Worm (Caenorhabditis elegans) whole organism, late embryonic: ENCODE results near the gene C10E2.5.
A peak's percentile ranks its signal among the peaks of the same experiment; 100 is the strongest.

Experiments used
- C08G9.2 ChIP-seq: sonication (generic microtip); optimal IDR thresholded peaks from 2 replicates; lab custom pipeline; 2016; ENCODE audit warnings: mild to moderate bottlenecking, missing genetic modification characterization, moderate library complexity, missing compliant biosample characterization
- C38D4.7 ChIP-seq: fragments of 200-800 bp; sonication (Bioruptor generic); optimal IDR thresholded peaks from 2 replicates; lab custom pipeline; 2018; ENCODE audit warnings: mild to moderate bottlenecking, missing genetic modification characterization, moderate library complexity, missing compliant biosample characterization
- F13H6.1 ChIP-seq: sonication (generic microtip); optimal IDR thresholded peaks from 2 replicates; lab custom pipeline; 2016; ENCODE audit warnings: missing genetic modification characterization, missing compliant biosample characterization
- K02D7.2 ChIP-seq: sonication (generic microtip); optimal IDR thresholded peaks from 2 replicates; lab custom pipeline; 2017; ENCODE audit warnings: mild to moderate bottlenecking, missing genetic modification characterization, missing compliant biosample characterization
- K09A11.1 ChIP-seq: sonication (generic microtip); optimal IDR thresholded peaks from 2 replicates; lab custom pipeline; 2017; ENCODE audit warnings: antibody characterized with exemption, mild to moderate bottlenecking, missing genetic modification characterization, missing compliant biosample characterization; ENCODE audit not compliant: insufficient read depth
- T23F11.4 ChIP-seq: fragments of 200-800 bp; sonication (Bioruptor generic); optimal IDR thresholded peaks from 2 replicates; lab custom pipeline; 2018; ENCODE audit warnings: mild to moderate bottlenecking, missing genetic modification characterization, missing compliant biosample characterization
- Y22D7AL.16 ChIP-seq: sonication (generic microtip); optimal IDR thresholded peaks from 2 replicates; lab custom pipeline; 2016; ENCODE audit warnings: missing genetic modification characterization, missing compliant biosample characterization
- ahr-1 ChIP-seq: sonication (generic microtip); optimal IDR thresholded peaks from 2 replicates; lab custom pipeline; 2016; ENCODE audit warnings: missing genetic modification characterization, missing compliant biosample characterization
- ama-1 ChIP-seq: fragments of 150-350 bp; optimal IDR thresholded peaks from 2 replicates; lab custom pipeline; 2014
- ceh-14 ChIP-seq: sonication (generic microtip); optimal IDR thresholded peaks from 2 replicates; lab custom pipeline; 2016; ENCODE audit warnings: missing genotype, missing genetic modification characterization, missing compliant biosample characterization
- ceh-2 ChIP-seq: sonication (generic microtip); optimal IDR thresholded peaks from 2 replicates; lab custom pipeline; 2016; ENCODE audit warnings: missing genotype, missing genetic modification characterization, missing compliant biosample characterization
- ceh-22 ChIP-seq: sonication (generic microtip); optimal IDR thresholded peaks from 2 replicates; lab custom pipeline; 2017; ENCODE audit warnings: missing biosample characterization, missing genetic modification characterization
- ceh-24 ChIP-seq: sonication (generic microtip); optimal IDR thresholded peaks from 2 replicates; lab custom pipeline; 2016; ENCODE audit warnings: mild to moderate bottlenecking, missing genetic modification characterization, missing compliant biosample characterization
- ceh-30 ChIP-seq: fragments of 150-350 bp; optimal IDR thresholded peaks from 2 replicates; lab custom pipeline; 2014; ENCODE audit warnings: missing biosample characterization, missing genetic modification characterization
- ceh-31 ChIP-seq: sonication (generic microtip); optimal IDR thresholded peaks from 2 replicates; lab custom pipeline; 2016; ENCODE audit warnings: missing genetic modification characterization, missing compliant biosample characterization
- ceh-34 ChIP-seq: sonication (generic microtip); optimal IDR thresholded peaks from 2 replicates; lab custom pipeline; 2016; ENCODE audit warnings: mild to moderate bottlenecking, missing genetic modification characterization, missing compliant biosample characterization
- ceh-45 ChIP-seq: fragments of 200-800 bp; sonication (Bioruptor generic); IDR thresholded peaks from 2 replicates; pipeline ENCODE4 v1.3.6; 2022; ENCODE audit warnings: missing genetic modification reagents, missing genetic modification characterization, missing compliant biosample characterization
- ceh-48 ChIP-seq: sonication (generic microtip); optimal IDR thresholded peaks from 2 replicates; lab custom pipeline; 2016; ENCODE audit warnings: missing genetic modification characterization, inconsistent platforms, missing compliant biosample characterization
- ceh-9 ChIP-seq: sonication (generic microtip); optimal IDR thresholded peaks from 2 replicates; lab custom pipeline; 2016; ENCODE audit warnings: mild to moderate bottlenecking, missing genetic modification characterization, inconsistent platforms, missing compliant biosample characterization
- che-1 ChIP-seq: sonication (generic microtip); optimal IDR thresholded peaks from 2 replicates; lab custom pipeline; 2016; ENCODE audit warnings: mild to moderate bottlenecking, missing genetic modification characterization, missing compliant biosample characterization
- dmd-4 ChIP-seq: sonication (generic microtip); optimal IDR thresholded peaks from 2 replicates; lab custom pipeline; 2016; ENCODE audit warnings: borderline replicate concordance, missing genetic modification characterization, missing compliant biosample characterization
- dve-1 ChIP-seq: sonication (generic microtip); optimal IDR thresholded peaks from 2 replicates; lab custom pipeline; 2017; ENCODE audit warnings: antibody characterized with exemption, mild to moderate bottlenecking, missing genetic modification characterization, missing compliant biosample characterization
- elt-2 ChIP-seq: sonication (generic microtip); optimal IDR thresholded peaks from 2 replicates; lab custom pipeline; 2016; ENCODE audit warnings: missing genetic modification reagents, missing genetic modification characterization, missing compliant biosample characterization
- eyg-1 ChIP-seq: sonication (generic microtip); optimal IDR thresholded peaks from 2 replicates; lab custom pipeline; 2016; ENCODE audit warnings: missing genotype, missing genetic modification characterization, missing compliant biosample characterization
- fkh-10 ChIP-seq: fragments of 150-350 bp; optimal IDR thresholded peaks from 2 replicates; lab custom pipeline; 2014; ENCODE audit warnings: missing biosample characterization, missing genetic modification reagents, missing genetic modification characterization
- fkh-6 ChIP-seq: sonication (generic microtip); optimal IDR thresholded peaks from 2 replicates; lab custom pipeline; 2016; ENCODE audit warnings: missing genetic modification characterization, missing compliant biosample characterization
- gmeb-2 ChIP-seq: sonication (generic microtip); optimal IDR thresholded peaks from 2 replicates; lab custom pipeline; 2016; ENCODE audit warnings: missing genetic modification characterization, inconsistent platforms, missing compliant biosample characterization
- hlh-13 ChIP-seq: fragments of 200-800 bp; sonication (Bioruptor generic); optimal IDR thresholded peaks from 2 replicates; lab custom pipeline; 2018; ENCODE audit warnings: mild to moderate bottlenecking, missing genetic modification characterization, missing compliant biosample characterization
- hlh-30 ChIP-seq: sonication (generic microtip); optimal IDR thresholded peaks from 2 replicates; lab custom pipeline; 2017; ENCODE audit warnings: antibody characterized with exemption, missing genetic modification characterization, missing compliant biosample characterization; ENCODE audit not compliant: insufficient read depth
- hlh-6 ChIP-seq: sonication (generic microtip); optimal IDR thresholded peaks from 2 replicates; lab custom pipeline; 2016; ENCODE audit warnings: missing genotype, missing genetic modification characterization, missing compliant biosample characterization
- hlh-8 ChIP-seq: sonication (generic microtip); optimal IDR thresholded peaks from 2 replicates; lab custom pipeline; 2016; ENCODE audit warnings: missing genotype, missing genetic modification characterization, missing compliant biosample characterization
- lim-6 ChIP-seq: sonication (generic microtip); optimal IDR thresholded peaks from 2 replicates; lab custom pipeline; 2016; ENCODE audit warnings: missing genetic modification characterization, missing compliant biosample characterization
- lin-11 ChIP-seq: fragments of 200-800 bp; sonication (Bioruptor generic); optimal IDR thresholded peaks from 2 replicates; lab custom pipeline; 2018; ENCODE audit warnings: mild to moderate bottlenecking, missing genetic modification characterization, missing compliant biosample characterization
- madf-2 ChIP-seq: sonication (generic microtip); optimal IDR thresholded peaks from 2 replicates; lab custom pipeline; 2017; ENCODE audit warnings: missing genetic modification characterization, missing compliant biosample characterization
- mec-3 ChIP-seq: sonication (generic microtip); optimal IDR thresholded peaks from 2 replicates; lab custom pipeline; 2016; ENCODE audit warnings: borderline replicate concordance, missing genetic modification characterization, missing compliant biosample characterization
- nfya-1 ChIP-seq: sonication (generic microtip); optimal IDR thresholded peaks from 2 replicates; lab custom pipeline; 2017; ENCODE audit warnings: missing genetic modification characterization, mild to moderate bottlenecking, missing compliant biosample characterization, antibody characterized with exemption, moderate library complexity
- nhr-11 ChIP-seq: fragments of 150-350 bp; optimal IDR thresholded peaks from 2 replicates; lab custom pipeline; 2014; ENCODE audit warnings: missing biosample characterization, missing genetic modification characterization
- nhr-232 ChIP-seq: sonication (generic microtip); optimal IDR thresholded peaks from 2 replicates; lab custom pipeline; 2016; ENCODE audit warnings: missing genetic modification characterization, missing compliant biosample characterization
- npax-4 ChIP-seq: sonication (generic microtip); optimal IDR thresholded peaks from 2 replicates; lab custom pipeline; 2016; ENCODE audit warnings: missing genetic modification characterization, missing compliant biosample characterization
- pag-3 ChIP-seq: sonication (generic microtip); optimal IDR thresholded peaks from 2 replicates; lab custom pipeline; 2016; ENCODE audit warnings: missing compliant biosample characterization, missing genetic modification characterization, borderline replicate concordance
- pat-9 ChIP-seq: fragments of 200-800 bp; sonication (Bioruptor generic); optimal IDR thresholded peaks from 2 replicates; lab custom pipeline; 2018; ENCODE audit warnings: mild to moderate bottlenecking, missing genetic modification characterization, moderate library complexity, missing compliant biosample characterization
- pax-1 ChIP-seq: fragments of 150-350 bp; optimal IDR thresholded peaks from 2 replicates; lab custom pipeline; 2014; ENCODE audit warnings: missing biosample characterization, missing genetic modification characterization
- pha-2 ChIP-seq: sonication (generic microtip); optimal IDR thresholded peaks from 2 replicates; lab custom pipeline; 2017; ENCODE audit warnings: mild to moderate bottlenecking, missing genetic modification characterization, missing compliant biosample characterization
- pha-4 ChIP-seq: fragments of 150-350 bp; optimal IDR thresholded peaks from 2 replicates; lab custom pipeline; 2018; ENCODE audit warnings: missing biosample characterization, missing genetic modification reagents, missing genetic modification characterization
- pqm-1 ChIP-seq: sonication (generic microtip); optimal IDR thresholded peaks from 2 replicates; lab custom pipeline; 2016; ENCODE audit warnings: missing genetic modification characterization, missing compliant biosample characterization
- rnt-1 ChIP-seq: sonication (generic microtip); optimal IDR thresholded peaks from 2 replicates; lab custom pipeline; 2016; ENCODE audit warnings: missing genetic modification characterization, missing compliant biosample characterization
- sox-4 ChIP-seq: sonication (generic microtip); optimal IDR thresholded peaks from 2 replicates; lab custom pipeline; 2017; ENCODE audit warnings: mild to moderate bottlenecking, missing genetic modification characterization, inconsistent platforms, missing compliant biosample characterization
- syd-9 ChIP-seq: sonication (generic microtip); optimal IDR thresholded peaks from 2 replicates; lab custom pipeline; 2016; ENCODE audit warnings: mild to moderate bottlenecking, missing genetic modification characterization, moderate library complexity, missing compliant biosample characterization
- tbx-2 ChIP-seq: sonication (generic microtip); optimal IDR thresholded peaks from 2 replicates; lab custom pipeline; 2016; ENCODE audit warnings: missing genetic modification characterization, missing compliant biosample characterization
- ttx-3 ChIP-seq: sonication (generic microtip); optimal IDR thresholded peaks from 2 replicates; lab custom pipeline; 2016; ENCODE audit warnings: missing genetic modification reagents, missing genetic modification characterization, missing compliant biosample characterization
- unc-42 ChIP-seq: sonication (generic microtip); optimal IDR thresholded peaks from 2 replicates; lab custom pipeline; 2016; ENCODE audit warnings: missing genotype, missing genetic modification characterization, missing compliant biosample characterization
- unc-55 ChIP-seq: sonication (generic microtip); optimal IDR thresholded peaks from 2 replicates; lab custom pipeline; 2017; ENCODE audit warnings: missing biosample characterization, missing genetic modification reagents, missing genetic modification characterization
- unc-86 ChIP-seq: sonication (generic microtip); optimal IDR thresholded peaks from 2 replicates; lab custom pipeline; 2016; ENCODE audit warnings: missing genetic modification characterization, missing compliant biosample characterization
- zip-5 ChIP-seq: sonication (generic microtip); optimal IDR thresholded peaks from 2 replicates; lab custom pipeline; 2016; ENCODE audit warnings: missing genetic modification characterization, missing compliant biosample characterization
- ztf-16 ChIP-seq: sonication (generic microtip); optimal IDR thresholded peaks from 2 replicates; lab custom pipeline; 2017; ENCODE audit warnings: missing genetic modification characterization, missing compliant biosample characterization

C10E2.5 gene

DNA sequence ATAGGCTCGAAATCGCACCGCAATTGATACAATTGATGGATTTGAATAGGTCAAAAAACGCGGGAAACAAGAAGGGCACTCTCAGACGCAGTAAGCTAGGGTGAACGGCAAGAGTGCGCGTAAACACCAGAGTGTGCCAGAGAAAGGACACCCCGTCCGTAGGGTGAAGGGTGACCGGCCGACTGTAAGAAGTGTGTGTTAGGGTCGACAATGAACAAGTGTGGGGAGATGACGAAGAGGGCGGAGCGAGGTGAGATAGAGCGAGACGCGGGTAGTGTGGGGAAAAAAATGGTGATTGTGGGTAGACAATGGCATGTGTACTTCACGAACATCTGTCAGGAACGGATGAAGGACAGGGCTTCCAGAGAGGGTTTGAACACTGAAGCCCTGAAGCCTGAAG is 16.5 kb upstream of the C10E2.5 start:
- no peak for TF ChIP-seq zip-5 (tag; lab: Kevin White, UChicago)
- TF ChIP-seq mec-3 (tag; lab: Kevin White, UChicago): peak; percentile 19
- no peak for TF ChIP-seq ceh-45
- TF ChIP-seq pax-1 (tag; lab: Kevin White, UChicago): no peak
- TF ChIP-seq ceh-31 (tag; lab: Kevin White, UChicago): peak; percentile 38
- no peak for TF ChIP-seq pqm-1 (tag; lab: Kevin White, UChicago)
- no peak for TF ChIP-seq sox-4 (tag; lab: Kevin White, UChicago)
- no peak for TF ChIP-seq F13H6.1 (tag; lab: Kevin White, UChicago)
- no peak for TF ChIP-seq fkh-6 (tag; lab: Kevin White, UChicago)
- TF ChIP-seq pat-9 (tag; lab: Kevin White, UChicago): no peak
- TF ChIP-seq ceh-48 (tag; lab: Kevin White, UChicago): no peak
- no peak for TF ChIP-seq nhr-11 (tag; lab: Kevin White, UChicago)
- no peak for TF ChIP-seq pha-4 (tag; lab: Kevin White, UChicago)
- no peak for TF ChIP-seq ceh-22 (tag; lab: Kevin White, UChicago)
- TF ChIP-seq dve-1 (tag; lab: Kevin White, UChicago): no peak
- TF ChIP-seq fkh-10 (GFP tag; lab: Kevin White, UChicago): no peak
- TF ChIP-seq hlh-6 (tag; lab: Kevin White, UChicago): no peak
- TF ChIP-seq Y22D7AL.16: no peak
- no peak for TF ChIP-seq elt-2 (tag; lab: Kevin White, UChicago)
- TF ChIP-seq rnt-1: peak; percentile 9
- TF ChIP-seq pag-3 (tag; lab: Kevin White, UChicago): no peak
- TF ChIP-seq gmeb-2 (tag; lab: Kevin White, UChicago): no peak
- no peak for TF ChIP-seq che-1 (tag; lab: Kevin White, UChicago)
- TF ChIP-seq unc-86 (tag; lab: Kevin White, UChicago): no peak
- no peak for TF ChIP-seq hlh-30 (tag; lab: Kevin White, UChicago)
- peak; percentile 7 for TF ChIP-seq ceh-34 (tag; lab: Kevin White, UChicago)
- TF ChIP-seq ceh-2 (tag; lab: Kevin White, UChicago): peak; percentile 5
- TF ChIP-seq nfya-1 (tag; lab: Kevin White, UChicago): peak; percentile 16
- no peak for TF ChIP-seq ceh-9 (tag; lab: Kevin White, UChicago)
- no peak for TF ChIP-seq lim-6 (tag; lab: Kevin White, UChicago)
- no peak for TF ChIP-seq dmd-4
- TF ChIP-seq ahr-1 (tag; lab: Kevin White, UChicago): no peak
- TF ChIP-seq K09A11.1 (tag; lab: Kevin White, UChicago): no peak
- no peak for TF ChIP-seq nhr-232 (tag; lab: Kevin White, UChicago)
- no peak for TF ChIP-seq hlh-13 (GFP tag; lab: Kevin White, UChicago)
- no peak for TF ChIP-seq ceh-30
- TF ChIP-seq ceh-14 (tag; lab: Kevin White, UChicago): no peak
- peak; percentile 26 for TF ChIP-seq C08G9.2 (tag; lab: Kevin White, UChicago)
- TF ChIP-seq lin-11 (tag; lab: Kevin White, UChicago): no peak
- TF ChIP-seq ztf-16 (tag; lab: Kevin White, UChicago): no peak
- peak; percentile 10 for TF ChIP-seq tbx-2 (tag; lab: Kevin White, UChicago)
- no peak for TF ChIP-seq unc-42 (tag; lab: Kevin White, UChicago)
- no peak for TF ChIP-seq hlh-8 (tag; lab: Kevin White, UChicago)
- TF ChIP-seq ama-1 (lab: Kevin White, UChicago): no peak
- TF ChIP-seq npax-4 (tag; lab: Kevin White, UChicago): no peak
- no peak for TF ChIP-seq madf-2
- no peak for TF ChIP-seq C38D4.7 (GFP tag; lab: Kevin White, UChicago)
- TF ChIP-seq T23F11.4: no peak
- no peak for TF ChIP-seq ttx-3 (tag; lab: Kevin White, UChicago)
- no peak for TF ChIP-seq pha-2 (tag; lab: Kevin White, UChicago)
- no peak for TF ChIP-seq ceh-24
- TF ChIP-seq eyg-1 (tag; lab: Kevin White, UChicago): no peak
- TF ChIP-seq K02D7.2 (tag; lab: Kevin White, UChicago): no peak
- TF ChIP-seq syd-9: peak; percentile 5
- TF ChIP-seq unc-55 (GFP tag; lab: Kevin White, UChicago): no peak
